Worm (Caenorhabditis elegans) whole organism, L4 larva: Measurements from ENCODE around the gene Y51B9A.5.

Experiments
- T20F7.1 ChIP-seq: fragments of 200-800 bp; sonication (Bioruptor generic); optimal IDR thresholded peaks from 2 replicates; lab custom pipeline; 2018; ENCODE audit warnings: mild to moderate bottlenecking, missing genetic modification characterization, missing compliant biosample characterization
- Y105C5A.15 ChIP-seq: fragments of 200-800 bp; sonication (Bioruptor generic); IDR thresholded peaks from 2 replicates; pipeline ENCODE4 v1.3.6; 2022; ENCODE audit warnings: missing genetic modification characterization, missing compliant biosample characterization
- jun-1 ChIP-seq: fragments of 150-350 bp; optimal IDR thresholded peaks from 2 replicates; lab custom pipeline; 2014; ENCODE audit warnings: missing biosample characterization, missing genetic modification reagents, missing genetic modification characterization
- lin-15B ChIP-seq: fragments of 150-350 bp; sonication (generic microtip); optimal IDR thresholded peaks from 3 replicates; lab custom pipeline; 2014; ENCODE audit warnings: missing biosample characterization, missing genetic modification characterization
- nhr-11 ChIP-seq: fragments of 150-350 bp; optimal IDR thresholded peaks from 2 replicates; lab custom pipeline; 2014; ENCODE audit warnings: missing biosample characterization, missing genetic modification characterization
- nhr-237 ChIP-seq: sonication (generic microtip); optimal IDR thresholded peaks from 2 replicates; lab custom pipeline; 2017; ENCODE audit warnings: missing biosample characterization, missing genetic modification characterization
- nhr-41 ChIP-seq: fragments of 200-800 bp; sonication (Bioruptor generic); IDR thresholded peaks from 2 replicates; pipeline ENCODE4 v1.3.6; 2022; ENCODE audit warnings: missing genetic modification reagents, missing genetic modification characterization, missing compliant biosample characterization

ce11 chrII:9426076-9426475 is 22.1 kb downstream of the Y51B9A.5 start, which contains the start of gene M176.10:
- TF ChIP-seq nhr-237 (tag; lab: Kevin White, UChicago) = no peak
- no peak for TF ChIP-seq T20F7.1 (GFP tag; lab: Kevin White, UChicago)
- no peak for TF ChIP-seq Y105C5A.15 (GFP tag; lab: Robert Waterston, UW)
- TF ChIP-seq jun-1 = no peak
- TF ChIP-seq lin-15B (tag; lab: Kevin White, UChicago) = no peak
- no peak for TF ChIP-seq nhr-11 (tag; lab: Kevin White, UChicago)
- TF ChIP-seq nhr-41 = no peak
